Fruit fly (Drosophila melanogaster): Measurements from ENCODE around the gene CG4645.

dm6 chrX:12893969-12894368 lies 15.8 kb upstream of the CG4645 start:
- TF ChIP-seq EcR (GFP tag; optimal IDR thresholded peaks at IDR 0.05) (no peak), pan (optimal IDR thresholded peaks at IDR 0.05) (no peak), usp (GFP tag; optimal IDR thresholded peaks at IDR 0.05) (no peak), Dll (optimal IDR thresholded peaks at IDR 0.05) (no peak), CG8478 (optimal IDR thresholded peaks at IDR 0.05) (no peak)
